Worm (Caenorhabditis elegans) whole organism, L2 larva: Measurements from ENCODE around the gene T23B5.3.

ENCODE experiments used
- ama-1 ChIP-seq: fragments of 150-350 bp; optimal IDR thresholded peaks from 2 replicates; lab custom pipeline; 2018; ENCODE audit warnings: inconsistent platforms
- ztf-1 ChIP-seq: fragments of 200-800 bp; sonication (Bioruptor generic); conservative IDR thresholded peaks from 2 replicates; pipeline ENCODE4 v1.3.6; 2022; ENCODE audit warnings: missing genetic modification characterization, missing compliant biosample characterization

ce11 chrIV:12688370-12688769 lies at the start of gene T23B5.3:
- TF ChIP-seq ztf-1: no peak
- no peak for TF ChIP-seq ama-1 (lab: Kevin White, UChicago)
